Fruit fly (Drosophila melanogaster) whole organism, embryonic: Measurements from ENCODE around the gene Taf10.

Experiments used
- BtbVII ChIP-seq: fragments of 200-800 bp; sonication (Bioruptor generic); optimal IDR thresholded peaks from 3 replicates; lab custom pipeline; 2017; ENCODE audit warnings: missing biosample characterization, mild to moderate bottlenecking, missing genetic modification characterization
- Bteb2 ChIP-seq: fragments of 200-800 bp; sonication (Bioruptor generic); optimal IDR thresholded peaks from 2 replicates; lab custom pipeline; 2016; ENCODE audit warnings: missing biosample characterization, missing genetic modification characterization
- CG10209 ChIP-seq: fragments of 200-800 bp; sonication (Bioruptor generic); optimal IDR thresholded peaks from 3 replicates; lab custom pipeline; 2017; ENCODE audit warnings: missing biosample characterization, mild to moderate bottlenecking, missing genetic modification characterization, missing genetic modification reagents
- CG10366 ChIP-seq: fragments of 200-800 bp; sonication (Bioruptor generic); IDR thresholded peaks from 2 replicates; pipeline ENCODE4 v1.3.6; 2022; ENCODE audit warnings: missing biosample characterization, missing genetic modification characterization
- CG11085 ChIP-seq: fragments of 200-800 bp; sonication (Bioruptor generic); IDR thresholded peaks from 2 replicates; pipeline ENCODE4 v1.3.6; 2022; ENCODE audit warnings: missing biosample characterization, missing genetic modification characterization
- CG11247 ChIP-seq: fragments of 200-800 bp; sonication (Bioruptor generic); IDR thresholded peaks from 2 replicates; pipeline ENCODE4 v1.3.6; 2022; ENCODE audit warnings: missing biosample characterization, missing genetic modification characterization
- CG12769 ChIP-seq: fragments of 200-800 bp; sonication (Bioruptor generic); optimal IDR thresholded peaks from 2 replicates; lab custom pipeline; 2019; ENCODE audit warnings: missing biosample characterization, mild to moderate bottlenecking, missing genetic modification characterization, moderate library complexity
- CG14710 ChIP-seq: fragments of 200-800 bp; sonication (Bioruptor generic); optimal IDR thresholded peaks from 3 replicates; lab custom pipeline; 2019; ENCODE audit warnings: missing biosample characterization, mild to moderate bottlenecking, missing genetic modification characterization, moderate library complexity
- CG15601 ChIP-seq: fragments of 200-800 bp; sonication (Bioruptor generic); optimal IDR thresholded peaks from 3 replicates; lab custom pipeline; 2019; ENCODE audit warnings: missing biosample characterization, mild to moderate bottlenecking, missing genetic modification characterization, moderate library complexity
- CG17359 ChIP-seq: fragments of 200-800 bp; sonication (Bioruptor generic); optimal IDR thresholded peaks from 3 replicates; lab custom pipeline; 2018; ENCODE audit warnings: missing biosample characterization, mild to moderate bottlenecking, missing genetic modification characterization, moderate library complexity
- CG18262 ChIP-seq: fragments of 200-800 bp; optimal IDR thresholded peaks from 3 replicates; lab custom pipeline; 2019; ENCODE audit warnings: missing biosample characterization, mild to moderate bottlenecking, missing genetic modification characterization, moderate library complexity
- CG2120 ChIP-seq: fragments of 200-800 bp; sonication (Bioruptor generic); optimal IDR thresholded peaks from 3 replicates; lab custom pipeline; 2016; ENCODE audit warnings: missing biosample characterization, missing genetic modification characterization
- CG30403 ChIP-seq: fragments of 200-800 bp; sonication (Bioruptor generic); optimal IDR thresholded peaks from 3 replicates; lab custom pipeline; 2016; ENCODE audit warnings: missing biosample characterization, missing genetic modification characterization
- CG31441 ChIP-seq: fragments of 200-800 bp; sonication (Bioruptor generic); IDR thresholded peaks from 2 replicates; pipeline ENCODE4 v1.3.6; 2022; ENCODE audit warnings: missing biosample characterization, missing genetic modification characterization
- CG32532 ChIP-seq: fragments of 200-800 bp; sonication (Bioruptor generic); IDR thresholded peaks from 2 replicates; pipeline ENCODE4 v1.3.6; 2022; ENCODE audit warnings: missing biosample characterization, missing genetic modification characterization
- CG4424 ChIP-seq: fragments of 200-800 bp; sonication (Bioruptor generic); optimal IDR thresholded peaks from 3 replicates; lab custom pipeline; 2016; ENCODE audit warnings: missing biosample characterization, missing genetic modification characterization
- CG6683 ChIP-seq: fragments of 200-800 bp; sonication (Bioruptor generic); optimal IDR thresholded peaks from 2 replicates; lab custom pipeline; 2017; ENCODE audit warnings: missing biosample characterization, mild to moderate bottlenecking, missing genetic modification characterization, missing genetic modification reagents
- CG8765 ChIP-seq: fragments of 200-800 bp; sonication (Bioruptor generic); IDR thresholded peaks from 2 replicates; pipeline ENCODE4 v1.3.6; 2022; ENCODE audit warnings: missing biosample characterization, missing genetic modification characterization
- Dek ChIP-seq: fragments of 200-800 bp; sonication (Bioruptor generic); optimal IDR thresholded peaks from 3 replicates; lab custom pipeline; 2019; ENCODE audit warnings: missing biosample characterization, mild to moderate bottlenecking, missing genetic modification characterization, moderate library complexity
- Dref ChIP-seq: fragments of 200-800 bp; sonication (Bioruptor generic); IDR thresholded peaks from 2 replicates; pipeline ENCODE4 v1.3.6; 2022; ENCODE audit warnings: missing biosample characterization, missing genetic modification characterization
- E2f1 ChIP-seq: fragments of 200-800 bp; sonication (Bioruptor generic); IDR thresholded peaks from 2 replicates; pipeline ENCODE4 v1.3.6; 2022; ENCODE audit warnings: missing biosample characterization, missing genetic modification characterization
- E2f2 ChIP-seq: fragments of 200-800 bp; sonication (Bioruptor generic); IDR thresholded peaks from 2 replicates; pipeline ENCODE4 v1.3.6; 2022; ENCODE audit warnings: missing biosample characterization, missing genetic modification characterization
- Ets65A ChIP-seq: fragments of 200-800 bp; sonication (Bioruptor generic); peaks from one replicate; lab custom pipeline; 2016; ENCODE audit warnings: missing biosample characterization, missing genetic modification characterization
- Gug ChIP-seq: fragments of 200-800 bp; sonication (Bioruptor generic); IDR thresholded peaks from 4 replicates; pipeline ENCODE4 v1.3.6; 2022; ENCODE audit warnings: missing biosample characterization, missing genetic modification characterization
- Hr51 ChIP-seq, 2 experiments: fragments of 200-800 bp; sonication (Bioruptor generic); optimal IDR thresholded peaks; 2 replicates in 1 of 2; 3 replicates in 1 of 2; lab custom pipeline; 2016 to 2018; ENCODE audit warnings: missing biosample characterization in 2 of 2, missing genetic modification characterization in 2 of 2, mild to moderate bottlenecking in 1 of 2, moderate library complexity in 1 of 2
- Jarid2 ChIP-seq: fragments of 200-800 bp; sonication (Bioruptor generic); optimal IDR thresholded peaks from 3 replicates; lab custom pipeline; 2017; ENCODE audit warnings: mild to moderate bottlenecking, missing biosample characterization, missing genetic modification reagents, missing genetic modification characterization
- Med ChIP-seq: fragments of 200-800 bp; sonication (Bioruptor generic); peaks from one replicate; lab custom pipeline; 2016; ENCODE audit warnings: missing biosample characterization, missing genetic modification characterization, mild to moderate bottlenecking, inconsistent platforms, moderate library complexity
- Ptx1 ChIP-seq: fragments of 200-800 bp; sonication (Bioruptor generic); IDR thresholded peaks from 2 replicates; pipeline ENCODE4 v1.3.6; 2022; ENCODE audit warnings: missing biosample characterization, missing genetic modification characterization
- Six4 ChIP-seq: fragments of 200-800 bp; sonication (Bioruptor generic); optimal IDR thresholded peaks from 2 replicates; lab custom pipeline; 2016; ENCODE audit warnings: missing biosample characterization, missing genetic modification characterization
- Ssrp ChIP-seq: fragments of 200-800 bp; sonication (Bioruptor generic); optimal IDR thresholded peaks from 2 replicates; lab custom pipeline; 2018; ENCODE audit warnings: missing biosample characterization, mild to moderate bottlenecking, missing genetic modification characterization, moderate library complexity
- Tbp ChIP-seq: fragments of >200 bp; optimal IDR thresholded peaks from 2 replicates; lab custom pipeline; 2018; ENCODE audit warnings: missing biosample characterization, missing genetic modification characterization
- ab ChIP-seq: fragments of 200-800 bp; sonication (Bioruptor generic); optimal IDR thresholded peaks from 2 replicates; lab custom pipeline; 2016; ENCODE audit warnings: missing biosample characterization, missing genetic modification characterization
- ase ChIP-seq: fragments of 200-800 bp; sonication (Bioruptor generic); IDR thresholded peaks from 3 replicates; pipeline ENCODE4 v1.3.6; 2022; ENCODE audit warnings: missing biosample characterization, missing genetic modification characterization
- caup ChIP-seq: fragments of 200-800 bp; sonication (Bioruptor generic); optimal IDR thresholded peaks from 3 replicates; lab custom pipeline; 2017; ENCODE audit warnings: missing biosample characterization, mild to moderate bottlenecking, missing genetic modification characterization, moderate library complexity; ENCODE audit not compliant: severe bottlenecking
- dpn ChIP-seq, 2 experiments: fragments of 200-800 bp; sonication (Bioruptor generic); optimal IDR thresholded peaks; 3 replicates each; lab custom pipeline; 2016; ENCODE audit warnings: missing biosample characterization in 2 of 2, missing genetic modification characterization in 2 of 2
- grau ChIP-seq: fragments of 200-800 bp; optimal IDR thresholded peaks from 3 replicates; lab custom pipeline; 2019; ENCODE audit warnings: missing biosample characterization, mild to moderate bottlenecking, missing genetic modification characterization, moderate library complexity
- gsb ChIP-seq: fragments of 200-800 bp; sonication (Bioruptor generic); IDR thresholded peaks from 2 replicates; pipeline ENCODE4 v1.3.6; 2022; ENCODE audit warnings: missing biosample characterization, missing genetic modification characterization
- gt ChIP-seq: fragments of 200-800 bp; sonication (Bioruptor generic); IDR thresholded peaks from 2 replicates; pipeline ENCODE4 v1.3.6; 2022; ENCODE audit warnings: missing biosample characterization, missing genetic modification characterization
- inv ChIP-seq: fragments of 200-800 bp; sonication (Bioruptor generic); IDR thresholded peaks from 2 replicates; pipeline ENCODE4 v1.3.6; 2022; ENCODE audit warnings: missing biosample characterization, missing genetic modification characterization; ENCODE audit not compliant: partially characterized antibody
- jing ChIP-seq: fragments of 200-800 bp; sonication (Bioruptor generic); optimal IDR thresholded peaks from 2 replicates; lab custom pipeline; 2018; ENCODE audit warnings: missing biosample characterization, mild to moderate bottlenecking, missing genetic modification characterization
- mirr ChIP-seq: fragments of 200-800 bp; sonication (Bioruptor generic); optimal IDR thresholded peaks from 3 replicates; lab custom pipeline; 2018; ENCODE audit warnings: missing biosample characterization, mild to moderate bottlenecking, missing genetic modification characterization
- sc ChIP-seq, 3 experiments: fragments of >200 bp in 2 of 3; fragments of 200-800 bp in 1 of 3; sonication (Bioruptor generic) in 1 of 3; optimal IDR thresholded peaks; 2 replicates in 2 of 3; 3 replicates in 1 of 3; lab custom pipeline; 2017; ENCODE audit warnings: mild to moderate bottlenecking in 1 of 3, missing biosample characterization in 1 of 3, missing genetic modification characterization in 1 of 3, missing genetic modification reagents in 1 of 3
- slbo ChIP-seq: fragments of 200-800 bp; sonication (Bioruptor generic); IDR thresholded peaks from 2 replicates; pipeline ENCODE4 v1.3.6; 2022; ENCODE audit warnings: missing biosample characterization, missing genetic modification characterization
- slp2 ChIP-seq: fragments of 200-800 bp; sonication (Bioruptor generic); optimal IDR thresholded peaks from 2 replicates; lab custom pipeline; 2016; ENCODE audit warnings: missing biosample characterization, missing genetic modification characterization
- ssp ChIP-seq: fragments of 200-800 bp; sonication (Bioruptor generic); IDR thresholded peaks from 2 replicates; pipeline ENCODE4 v1.3.6; 2022; ENCODE audit warnings: missing biosample characterization, missing genetic modification characterization
- stc ChIP-seq: fragments of 200-800 bp; sonication (Bioruptor generic); IDR thresholded peaks from 2 replicates; pipeline ENCODE4 v1.3.6; 2022; ENCODE audit warnings: missing biosample characterization, missing genetic modification characterization
- ttk ChIP-seq: fragments of 200-800 bp; sonication (Bioruptor generic); IDR thresholded peaks from 2 replicates; pipeline ENCODE4 v2.1.2; 2022; ENCODE audit warnings: missing biosample characterization, missing genetic modification characterization
- unc-4 ChIP-seq: fragments of 200-800 bp; sonication (Bioruptor generic); IDR thresholded peaks from 2 replicates; pipeline ENCODE4 v1.3.6; 2022; ENCODE audit warnings: missing biosample characterization, missing genetic modification characterization; ENCODE audit not compliant: partially characterized antibody
- unpg ChIP-seq: fragments of 200-800 bp; sonication (Bioruptor generic); optimal IDR thresholded peaks from 3 replicates; lab custom pipeline; 2018; ENCODE audit warnings: missing biosample characterization, mild to moderate bottlenecking, missing genetic modification characterization, moderate library complexity
- vvl ChIP-seq: fragments of 200-800 bp; sonication (Bioruptor generic); IDR thresholded peaks from 2 replicates; pipeline ENCODE4 v1.3.6; 2022; ENCODE audit warnings: missing biosample characterization, missing genetic modification characterization

Gene Taf10

DNA sequence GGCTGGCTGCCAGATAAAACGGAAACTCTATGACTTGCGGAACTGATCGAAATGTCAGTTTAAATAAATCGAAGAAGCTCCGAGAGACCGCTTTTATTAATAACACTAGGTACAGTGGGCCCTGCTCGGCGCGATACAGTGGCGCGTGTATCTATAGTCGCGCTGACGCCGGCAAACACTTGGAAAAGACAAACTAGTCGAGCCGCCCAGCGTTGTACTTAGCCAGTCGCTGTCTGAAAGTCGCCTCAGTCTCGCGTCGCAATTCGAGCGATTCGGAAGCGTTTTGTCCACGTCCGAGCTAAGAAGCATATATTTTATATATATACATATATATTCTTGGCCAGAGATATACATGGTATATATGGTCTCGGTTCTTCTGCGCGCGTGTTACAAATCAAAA is 37.8 kb upstream of the Taf10 start (continued):
- peak; percentile 1 for TF ChIP-seq CG18262
- TF ChIP-seq CG11247 (GFP tag; lab: Robert Waterston, UW) = peak; percentile 59
- TF ChIP-seq Ssrp (tag; lab: Kevin White, UChicago) = no peak
- no peak; the same call in 1 of the 2 replicates for TF ChIP-seq E2f2 (GFP tag; lab: Robert Waterston, UW)
- TF ChIP-seq Dek (tag; lab: Kevin White, UChicago) = peak; percentile 51
- no peak for TF ChIP-seq jing (GFP tag; lab: Kevin White, UChicago)
- peak; percentile 91 for TF ChIP-seq Med (GFP tag; lab: Kevin White, UChicago)
- no peak for TF ChIP-seq CG15601 (tag; lab: Kevin White, UChicago)
- peak; percentile 18 for TF ChIP-seq CG30403 (GFP tag; lab: Kevin White, UChicago)
- no peak for TF ChIP-seq ab (GFP tag; lab: Kevin White, UChicago)
- peak; percentile 41 for TF ChIP-seq BtbVII
- no peak for TF ChIP-seq CG14710
- peak in 1 of 2 experiments; percentile 26 for TF ChIP-seq Hr51 (GFP tag; optimal IDR thresholded peaks at IDR 0.05; lab: Kevin White, UChicago)
- peak; percentile 93 for TF ChIP-seq grau (tag; lab: Kevin White, UChicago)
- TF ChIP-seq Tbp (GFP tag; lab: Kevin White, UChicago) = no peak
- TF ChIP-seq Six4 (GFP tag; lab: Kevin White, UChicago) = no peak
- no peak for TF ChIP-seq slp2 (GFP tag; lab: Kevin White, UChicago)
- TF ChIP-seq CG2120 (GFP tag; lab: Kevin White, UChicago) = peak; percentile 62
- peak; percentile 38; the same call in 1 of the 2 replicates for TF ChIP-seq ttk (GFP tag; lab: Robert Waterston, UW)
- peak; percentile 86; the same call in 3 of the 4 replicates for TF ChIP-seq Gug
- TF ChIP-seq stc = no peak
- peak; percentile 54 for TF ChIP-seq E2f1 (GFP tag; lab: Robert Waterston, UW)
- TF ChIP-seq ssp (GFP tag; lab: Robert Waterston, UW) = no peak
- 0 out of 2 replicates have a peak, but pooled peaks have one; percentile 32 for TF ChIP-seq Dref (GFP tag; lab: Robert Waterston, UW)
- peak; percentile 1 to 61 for TF ChIP-seq dpn (GFP tag; optimal IDR thresholded peaks at IDR 0.05; lab: Kevin White, UChicago)
- TF ChIP-seq CG8765 (GFP tag; lab: Robert Waterston, UW) = 0 out of 2 replicates have a peak, but pooled peaks have one; percentile 28
- 0 out of 2 replicates have a peak, but pooled peaks have one; percentile 16 for TF ChIP-seq CG31441
- peak; percentile 28 for TF ChIP-seq CG10209 (GFP tag; lab: Kevin White, UChicago)
- TF ChIP-seq Ptx1 (GFP tag; lab: Robert Waterston, UW) = peak; percentile 30; the same call in 1 of the 2 replicates
- TF ChIP-seq Ets65A (GFP tag; lab: Kevin White, UChicago) = peak; percentile 73
- peak; percentile 86 for TF ChIP-seq CG32532
- TF ChIP-seq CG6683 = no peak
- peak; percentile 53 for TF ChIP-seq Jarid2 (GFP tag; lab: Kevin White, UChicago)
- TF ChIP-seq ase (GFP tag; lab: Robert Waterston, UW) = 0 out of 3 replicates have a peak, but pooled peaks have one; percentile 28
- no peak for TF ChIP-seq gt (GFP tag; lab: Robert Waterston, UW)
- TF ChIP-seq unc-4 = no peak
- TF ChIP-seq Bteb2 (GFP tag; lab: Kevin White, UChicago) = no peak
- TF ChIP-seq mirr = peak; percentile 62
- TF ChIP-seq caup (GFP tag; lab: Kevin White, UChicago) = peak; percentile 51
- no peak for TF ChIP-seq inv (GFP tag; lab: Robert Waterston, UW)
- TF ChIP-seq slbo (GFP tag; lab: Robert Waterston, UW) = peak; percentile 70
- no peak for TF ChIP-seq sc (optimal IDR thresholded peaks at IDR 0.05; lab: Kevin White, UChicago)
- TF ChIP-seq sc (GFP tag; optimal IDR thresholded peaks at IDR 0.05; lab: Kevin White, UChicago) = no peak
- TF ChIP-seq gsb (GFP tag; lab: Robert Waterston, UW) = peak; percentile 72
- TF ChIP-seq CG11085 (GFP tag; lab: Robert Waterston, UW) = peak; percentile 49; the same call in 1 of the 2 replicates
- peak; percentile 24 for TF ChIP-seq CG4424 (GFP tag; lab: Kevin White, UChicago)
- TF ChIP-seq unpg (GFP tag; lab: Kevin White, UChicago) = peak; percentile 48
- TF ChIP-seq CG10366 (GFP tag; lab: Robert Waterston, UW) = peak; percentile 39; the same call in 1 of the 2 replicates
- TF ChIP-seq CG17359 = peak; percentile 43
- TF ChIP-seq vvl (GFP tag; lab: Robert Waterston, UW) = peak; percentile 54; the same call in 1 of the 2 replicates
- TF ChIP-seq CG12769 = peak; percentile 59
